Worm (Caenorhabditis elegans) whole organism, L3 larva: Measurements from ENCODE around the gene clc-11.

Source experiments
- ZK546.5 ChIP-seq: sonication (generic microtip); optimal IDR thresholded peaks from 2 replicates; lab custom pipeline; 2017; ENCODE audit warnings: missing biosample characterization, missing genetic modification characterization
- egl-27 ChIP-seq: sonication (generic microtip); optimal IDR thresholded peaks from 4 replicates; lab custom pipeline; 2017; ENCODE audit warnings: missing biosample characterization, missing genetic modification reagents, missing genetic modification characterization
- fkh-10 ChIP-seq: sonication (generic microtip); optimal IDR thresholded peaks from 2 replicates; lab custom pipeline; 2017; ENCODE audit warnings: missing biosample characterization, missing genetic modification reagents, missing genetic modification characterization
- nhr-43 ChIP-seq: sonication (generic microtip); optimal IDR thresholded peaks from 2 replicates; lab custom pipeline; 2016; ENCODE audit warnings: mild to moderate bottlenecking, missing genetic modification characterization, missing compliant biosample characterization; ENCODE audit not compliant: poor library complexity, severe bottlenecking
- pqm-1 ChIP-seq: fragments of 150-350 bp; optimal IDR thresholded peaks from 2 replicates; lab custom pipeline; 2017; ENCODE audit warnings: missing biosample characterization, missing genetic modification characterization, inconsistent platforms
- skn-1 ChIP-seq: fragments of 150-350 bp; optimal IDR thresholded peaks from 2 replicates; lab custom pipeline; 2014; ENCODE audit warnings: missing biosample characterization, missing genetic modification characterization
- unc-39 ChIP-seq: sonication (generic microtip); optimal IDR thresholded peaks from 4 replicates; lab custom pipeline; 2017; ENCODE audit warnings: missing biosample characterization, missing genetic modification characterization
- unc-62 ChIP-seq: fragments of 150-350 bp; sonication (generic microtip); optimal IDR thresholded peaks from 4 replicates; lab custom pipeline; 2014; ENCODE audit warnings: missing biosample characterization, missing genetic modification reagents, missing genetic modification characterization
- ztf-11 ChIP-seq: fragments of 150-350 bp; optimal IDR thresholded peaks from 2 replicates; lab custom pipeline; 2014; ENCODE audit warnings: missing biosample characterization, missing genetic modification characterization

DNA sequence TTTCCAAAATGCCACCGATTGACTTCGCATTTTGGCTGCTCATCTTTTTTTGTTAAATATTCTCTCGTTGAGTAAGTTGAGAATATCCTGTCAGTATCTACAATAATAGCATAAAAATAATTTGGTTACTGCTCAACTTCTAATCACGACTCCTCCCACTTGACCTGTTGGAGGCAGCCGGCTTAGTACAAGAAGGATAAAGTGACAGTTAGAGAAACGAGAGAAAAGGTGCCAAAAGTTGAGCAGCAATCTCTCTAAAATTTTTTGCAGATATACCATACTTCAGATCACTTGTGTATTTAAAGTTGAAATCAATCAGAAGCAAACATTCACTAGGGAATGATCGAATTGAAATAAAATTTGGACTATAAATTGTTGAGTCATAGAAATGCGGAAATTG is 14.7 kb downstream of the clc-11 start, which contains the start of gene nhr-111:
- no peak for TF ChIP-seq unc-39
- no peak for TF ChIP-seq nhr-43
- TF ChIP-seq fkh-10 (GFP tag; lab: Kevin White, UChicago), result no peak
- TF ChIP-seq ztf-11 (tag; lab: Kevin White, UChicago), result no peak
- TF ChIP-seq ZK546.5, result no peak
- TF ChIP-seq egl-27 (tag; lab: Kevin White, UChicago), result no peak
- no peak for TF ChIP-seq unc-62 (GFP tag; lab: Kevin White, UChicago)
- TF ChIP-seq pqm-1 (tag; lab: Kevin White, UChicago), result no peak
- no peak for TF ChIP-seq skn-1 (tag; lab: Kevin White, UChicago)
